In genomic region chr3R:8846154-8846648, dm6 we compare ENCODE assay signal across 1 fruit fly cellular context.
TF ChIP-seq lines count a peak whose summit lies in the region.

No protein-coding gene starts in this region.

TF ChIP-seq in whole organism, embryonic, 481 proteins besides CTCF, POLR2A, EP300 and RAD21 (continued from another document and continues in another):
- TF ChIP-seq shn (GFP tag; optimal IDR thresholded peaks at IDR 0.05; lab: Kevin White, UChicago) (no peak), HLHmδ (GFP tag; optimal IDR thresholded peaks at IDR 0.05; lab: Kevin White, UChicago) (peak; percentile 93), CG1233 (GFP tag; optimal IDR thresholded peaks at IDR 0.05; lab: Kevin White, UChicago) (peak; percentile 66), CG11085 (GFP tag; IDR thresholded peaks at IDR 0.05; lab: Robert Waterston, UW) (no peak), ttk (GFP tag; IDR thresholded peaks at IDR 0.05; lab: Robert Waterston, UW) (peak; percentile 38; the same call in 1 of the 2 replicates), CG3163 (GFP tag; optimal IDR thresholded peaks at IDR 0.05; lab: Kevin White, UChicago) (peak; percentile 52), Dref (GFP tag; IDR thresholded peaks at IDR 0.05; lab: Robert Waterston, UW) (no peak), Ptx1 (GFP tag; IDR thresholded peaks at IDR 0.05; lab: Robert Waterston, UW) (no peak), CG10209 (GFP tag; optimal IDR thresholded peaks at IDR 0.05; lab: Kevin White, UChicago) (peak; percentile 43), Ssrp (tag; optimal IDR thresholded peaks at IDR 0.05; lab: Kevin White, UChicago) (no peak), gsb-n (tag; optimal IDR thresholded peaks at IDR 0.05; lab: Kevin White, UChicago) (peak; percentile 64), Hr3 (GFP tag; optimal IDR thresholded peaks at IDR 0.05; lab: Kevin White, UChicago) (no peak), CG10565 (GFP tag; optimal IDR thresholded peaks at IDR 0.05; lab: Kevin White, UChicago) (no peak), dan (GFP tag; IDR thresholded peaks at IDR 0.05; lab: Robert Waterston, UW) (no peak), tin (GFP tag; optimal IDR thresholded peaks at IDR 0.05; lab: Kevin White, UChicago) (peak; percentile 9), CG32532 (GFP tag; IDR thresholded peaks at IDR 0.05; lab: Robert Waterston, UW) (peak; percentile 46; the same call in 1 of the 2 replicates), Gsc (GFP tag; IDR thresholded peaks at IDR 0.05; lab: Robert Waterston, UW) (no peak), Myb (GFP tag; optimal IDR thresholded peaks at IDR 0.05; lab: Kevin White, UChicago) (peak; percentile 22), repo (GFP tag; optimal IDR thresholded peaks at IDR 0.05; lab: Kevin White, UChicago) (peak; percentile 30), Bdp1 (GFP tag; optimal IDR thresholded peaks at IDR 0.05; lab: Kevin White, UChicago) (peak; percentile 41), CG15011 (GFP tag; optimal IDR thresholded peaks at IDR 0.05; lab: Kevin White, UChicago) (peak; percentile 12), CG31365 (tag; optimal IDR thresholded peaks at IDR 0.05; lab: Kevin White, UChicago) (peak; percentile 70), btn (GFP tag; optimal IDR thresholded peaks at IDR 0.05; lab: Kevin White, UChicago) (peak; percentile 12), cwo (GFP tag; optimal IDR thresholded peaks at IDR 0.05; lab: Kevin White, UChicago) (peak; percentile 45), CG2889 (GFP tag; IDR thresholded peaks at IDR 0.05; lab: Robert Waterston, UW) (no peak), Ada2b (GFP tag; IDR thresholded peaks at IDR 0.05; lab: Robert Waterston, UW) (0 out of 2 replicates have a peak, but pooled peaks have one; percentile 24), CG34224 (GFP tag; IDR thresholded peaks at IDR 0.05; lab: Robert Waterston, UW; ENCODE audit: partially characterized antibody) (peak; percentile 73; the same call in 2 of the 3 replicates), Deaf1 (tag; optimal IDR thresholded peaks at IDR 0.05; lab: Kevin White, UChicago) (peak; percentile 89), dmrt11E (tag; optimal IDR thresholded peaks at IDR 0.05; lab: Kevin White, UChicago) (peak; percentile 21), CG18262 (tag; optimal IDR thresholded peaks at IDR 0.05; lab: Kevin White, UChicago) (peak; percentile 40), sc (optimal IDR thresholded peaks at IDR 0.05; lab: Kevin White, UChicago) (no peak), sc (GFP tag; optimal IDR thresholded peaks at IDR 0.05; lab: Kevin White, UChicago) (peak; percentile 6), Atf6 (GFP tag; IDR thresholded peaks at IDR 0.05; lab: Robert Waterston, UW) (peak; percentile 73), CG11696 (GFP tag; IDR thresholded peaks at IDR 0.05; lab: Robert Waterston, UW) (no peak), HmgD (GFP tag; optimal IDR thresholded peaks at IDR 0.05; lab: Kevin White, UChicago) (peak; percentile 10), Hmr (GFP tag; optimal IDR thresholded peaks at IDR 0.05; lab: Kevin White, UChicago) (peak; percentile 77), gt (GFP tag; IDR thresholded peaks at IDR 0.05; lab: Robert Waterston, UW) (no peak), B-H2 (GFP tag; optimal IDR thresholded peaks at IDR 0.05; lab: Kevin White, UChicago) (peak; percentile 58), NfI (GFP tag; optimal IDR thresholded peaks at IDR 0.05; lab: Kevin White, UChicago) (peak; percentile 21), CG12071 (GFP tag; optimal IDR thresholded peaks at IDR 0.05; lab: Kevin White, UChicago) (peak; percentile 80), Dip2 (GFP tag; IDR thresholded peaks at IDR 0.05; lab: Robert Waterston, UW) (no peak), CG11398 (GFP tag; optimal IDR thresholded peaks at IDR 0.05; lab: Kevin White, UChicago) (peak; percentile 33), CG2129 (GFP tag; IDR thresholded peaks at IDR 0.05; lab: Robert Waterston, UW; ENCODE audit: partially characterized antibody) (no peak), Scr (GFP tag; IDR thresholded peaks at IDR 0.05; lab: Robert Waterston, UW; ENCODE audit: partially characterized antibody) (peak; percentile 21; the same call in 1 of the 2 replicates), CG5953 (GFP tag; IDR thresholded peaks at IDR 0.05; lab: Robert Waterston, UW) (no peak), zen2 (GFP tag; IDR thresholded peaks at IDR 0.05; lab: Robert Waterston, UW; ENCODE audit: partially characterized antibody) (no peak), vnd (GFP tag; IDR thresholded peaks at IDR 0.05; lab: Robert Waterston, UW; ENCODE audit: partially characterized antibody) (no peak), Dek (tag; optimal IDR thresholded peaks at IDR 0.05; lab: Kevin White, UChicago) (peak; percentile 19), zen (tag; optimal IDR thresholded peaks at IDR 0.05; lab: Kevin White, UChicago) (peak; percentile 43), D (optimal IDR thresholded peaks at IDR 0.05; lab: Kevin White, UChicago) (peak; percentile 36), D (GFP tag; optimal IDR thresholded peaks at IDR 0.05; lab: Kevin White, UChicago) (no peak), CG12659 (GFP tag; optimal IDR thresholded peaks at IDR 0.05; lab: Kevin White, UChicago) (peak; percentile 53), gcm2 (GFP tag; optimal IDR thresholded peaks at IDR 0.05; lab: Kevin White, UChicago) (peak; percentile 33), CG10147 (GFP tag; optimal IDR thresholded peaks at IDR 0.05; lab: Kevin White, UChicago) (peak; percentile 73), CG31224 (GFP tag; IDR thresholded peaks at IDR 0.05; lab: Robert Waterston, UW) (0 out of 2 replicates have a peak, but pooled peaks have one; percentile 9), CG3407 (GFP tag; optimal IDR thresholded peaks at IDR 0.05; lab: Kevin White, UChicago) (peak; percentile 45), CG15073 (GFP tag; optimal IDR thresholded peaks at IDR 0.05; lab: Kevin White, UChicago) (no peak), CG9727 (GFP tag; optimal IDR thresholded peaks at IDR 0.05; lab: Kevin White, UChicago) (peak; percentile 61), run (tag; optimal IDR thresholded peaks at IDR 0.05; lab: Kevin White, UChicago) (peak; percentile 48), CG14014 (GFP tag; IDR thresholded peaks at IDR 0.05; lab: Robert Waterston, UW) (peak; percentile 52; the same call in 1 of the 2 replicates), CG9215 (GFP tag; IDR thresholded peaks at IDR 0.05; lab: Robert Waterston, UW) (no peak), hbn (GFP tag; IDR thresholded peaks at IDR 0.05; lab: Robert Waterston, UW; ENCODE audit: partially characterized antibody) (no peak), ato (GFP tag; IDR thresholded peaks at IDR 0.05; lab: Robert Waterston, UW; ENCODE audit: partially characterized antibody) (no peak; the same call in 1 of the 2 replicates), Oaz (GFP tag; IDR thresholded peaks at IDR 0.05; lab: Robert Waterston, UW) (no peak), CG13894 (tag; optimal IDR thresholded peaks at IDR 0.05; lab: Kevin White, UChicago) (peak; percentile 81), sim (GFP tag; IDR thresholded peaks at IDR 0.05; lab: Robert Waterston, UW) (0 out of 2 replicates have a peak, but pooled peaks have one; percentile 12), CG12942 (GFP tag; optimal IDR thresholded peaks at IDR 0.05; lab: Kevin White, UChicago) (no peak), luna (GFP tag; optimal IDR thresholded peaks at IDR 0.05; lab: Kevin White, UChicago) (no peak), CG16813 (GFP tag; IDR thresholded peaks at IDR 0.05; lab: Robert Waterston, UW; ENCODE audit: partially characterized antibody) (no peak), CG9437 (GFP tag; optimal IDR thresholded peaks at IDR 0.05; lab: Kevin White, UChicago) (peak; percentile 50), kay (GFP tag; optimal IDR thresholded peaks at IDR 0.05; lab: Kevin White, UChicago) (peak; percentile 12), nerfin-1 (tag; optimal IDR thresholded peaks at IDR 0.05; lab: Kevin White, UChicago) (peak; percentile 81), CG15479 (GFP tag; optimal IDR thresholded peaks at IDR 0.05; lab: Kevin White, UChicago) (peak; percentile 67), Tbp (GFP tag; optimal IDR thresholded peaks at IDR 0.05; lab: Kevin White, UChicago) (no peak), CG8359 (GFP tag; optimal IDR thresholded peaks at IDR 0.05; lab: Kevin White, UChicago; ENCODE audit: borderline replicate concordance) (peak; percentile 16), dati (GFP tag; IDR thresholded peaks at IDR 0.05; lab: Robert Waterston, UW) (no peak), hkb (optimal IDR thresholded peaks at IDR 0.05; lab: Kevin White, UChicago) (no peak), hkb (GFP tag; IDR thresholded peaks at IDR 0.05; lab: Robert Waterston, UW) (peak; percentile 81), tna (GFP tag; IDR thresholded peaks at IDR 0.05; lab: Robert Waterston, UW; ENCODE audit: partially characterized antibody) (peak; percentile 55; the same call in 1 of the 2 replicates), tll (GFP tag; optimal IDR thresholded peaks at IDR 0.05; lab: Kevin White, UChicago) (peak in 1 of 2 experiments; percentile 37), hth (optimal IDR thresholded peaks at IDR 0.05; lab: Kevin White, UChicago) (no peak), nmo (GFP tag; optimal IDR thresholded peaks at IDR 0.05; lab: Kevin White, UChicago) (no peak), pum (GFP tag; optimal IDR thresholded peaks at IDR 0.05; lab: Kevin White, UChicago) (no peak), Gug (GFP tag; IDR thresholded peaks at IDR 0.05; lab: Robert Waterston, UW) (no peak), bowl (GFP tag; IDR thresholded peaks at IDR 0.05; lab: Robert Waterston, UW) (no peak), Vsx1 (GFP tag; optimal IDR thresholded peaks at IDR 0.05; lab: Kevin White, UChicago) (peak; percentile 82), Lhr (GFP tag; optimal IDR thresholded peaks at IDR 0.05; lab: Kevin White, UChicago) (no peak), Fer3 (tag; optimal IDR thresholded peaks at IDR 0.05; lab: Kevin White, UChicago) (peak; percentile 49), pnt (GFP tag; optimal IDR thresholded peaks at IDR 0.05; lab: Kevin White, UChicago) (peak; percentile 26), Dfd (GFP tag; optimal IDR thresholded peaks at IDR 0.05; lab: Kevin White, UChicago) (no peak), CG11504 (tag; optimal IDR thresholded peaks at IDR 0.05; lab: Kevin White, UChicago) (peak; percentile 73), fru (optimal IDR thresholded peaks at IDR 0.05; lab: Kevin White, UChicago) (no peak), unpg (GFP tag; optimal IDR thresholded peaks at IDR 0.05; lab: Kevin White, UChicago) (peak; percentile 58), CG3065 (GFP tag; optimal IDR thresholded peaks at IDR 0.05; lab: Kevin White, UChicago) (no peak), sob (GFP tag; IDR thresholded peaks at IDR 0.05; lab: Robert Waterston, UW) (peak; percentile 70; the same call in 1 of the 2 replicates), BtbVII (GFP tag; optimal IDR thresholded peaks at IDR 0.05; lab: Kevin White, UChicago) (peak; percentile 69), ci (GFP tag; IDR thresholded peaks at IDR 0.05; lab: Robert Waterston, UW) (peak; percentile 86), sug (tag; optimal IDR thresholded peaks at IDR 0.05; lab: Kevin White, UChicago) (peak; percentile 55), CG10959 (GFP tag; IDR thresholded peaks at IDR 0.05; lab: Robert Waterston, UW) (no peak), odd (GFP tag; optimal IDR thresholded peaks at IDR 0.05; lab: Kevin White, UChicago) (peak; percentile 75), CG7928 (GFP tag; optimal IDR thresholded peaks at IDR 0.05; lab: Kevin White, UChicago) (no peak), CG1529 (GFP tag; optimal IDR thresholded peaks at IDR 0.05; lab: Kevin White, UChicago) (peak; percentile 65), lov (optimal IDR thresholded peaks at IDR 0.05; lab: Kevin White, UChicago) (no peak), lov (GFP tag; IDR thresholded peaks at IDR 0.05; lab: Robert Waterston, UW) (peak; percentile 80; the same call in 2 of the 3 replicates), CG11560 (tag; IDR thresholded peaks at IDR 0.05; lab: Robert Waterston, UW) (no peak), CG8290 (GFP tag; optimal IDR thresholded peaks at IDR 0.05; lab: Kevin White, UChicago) (peak; percentile 50), CG8290 (tag; optimal IDR thresholded peaks at IDR 0.05; lab: Kevin White, UChicago) (peak; percentile 29 to 91), CG10654 (GFP tag; optimal IDR thresholded peaks at IDR 0.05; lab: Kevin White, UChicago) (no peak), CG4282 (GFP tag; optimal IDR thresholded peaks at IDR 0.05; lab: Kevin White, UChicago) (peak; percentile 59), Mes4 (GFP tag; optimal IDR thresholded peaks at IDR 0.05; lab: Kevin White, UChicago) (peak; percentile 61), CG9817 (tag; optimal IDR thresholded peaks at IDR 0.05; lab: Kevin White, UChicago) (no peak), Rfx (GFP tag; IDR thresholded peaks at IDR 0.05; lab: Robert Waterston, UW) (peak; percentile 72; the same call in 1 of the 2 replicates), schlank (tag; optimal IDR thresholded peaks at IDR 0.05; lab: Kevin White, UChicago) (peak; percentile 76), CG31441 (GFP tag; IDR thresholded peaks at IDR 0.05; lab: Robert Waterston, UW) (peak; percentile 31; the same call in 1 of the 2 replicates), CG9797 (GFP tag; optimal IDR thresholded peaks at IDR 0.05; lab: Kevin White, UChicago) (peak; percentile 16), CG12155 (GFP tag; optimal IDR thresholded peaks at IDR 0.05; lab: Kevin White, UChicago) (peak; percentile 65), CG2712 (tag; optimal IDR thresholded peaks at IDR 0.05; lab: Kevin White, UChicago) (peak; percentile 58), oc (tag; optimal IDR thresholded peaks at IDR 0.05; lab: Kevin White, UChicago) (peak; percentile 77), CG13624 (GFP tag; optimal IDR thresholded peaks at IDR 0.05; lab: Kevin White, UChicago) (peak; percentile 47), al (GFP tag; IDR thresholded peaks at IDR 0.05; lab: Robert Waterston, UW) (no peak), D19B (GFP tag; optimal IDR thresholded peaks at IDR 0.05; lab: Kevin White, UChicago) (no peak), Dip3 (GFP tag; optimal IDR thresholded peaks at IDR 0.05; lab: Kevin White, UChicago) (no peak), croc (GFP tag; conservative IDR thresholded peaks at IDR 0.05; lab: Robert Waterston, UW) (no peak), CG15601 (tag; optimal IDR thresholded peaks at IDR 0.05; lab: Kevin White, UChicago) (peak; percentile 51), CG7745 (tag; optimal IDR thresholded peaks at IDR 0.05; lab: Kevin White, UChicago) (peak; percentile 70), dysf (GFP tag; IDR thresholded peaks at IDR 0.05; lab: Robert Waterston, UW) (no peak; the same call in 2 of the 3 replicates), CG10431 (GFP tag; optimal IDR thresholded peaks at IDR 0.05; lab: Kevin White, UChicago) (peak; percentile 24), slou (GFP tag; optimal IDR thresholded peaks at IDR 0.05; lab: Kevin White, UChicago) (no peak), lola (GFP tag; optimal IDR thresholded peaks at IDR 0.05; lab: Kevin White, UChicago) (no peak), H15 (GFP tag; IDR thresholded peaks at IDR 0.05; lab: Robert Waterston, UW) (no peak), H2.0 (GFP tag; IDR thresholded peaks at IDR 0.05; lab: Robert Waterston, UW) (0 out of 2 replicates have a peak, but pooled peaks have one; percentile 13)
